Worm (Caenorhabditis elegans): ENCODE measurements around the gene srx-116.

- TF ChIP-seq hmg-1.1 (GFP tag; IDR thresholded peaks at IDR 0.05), result no peak
- TF ChIP-seq fos-1 (tag; optimal IDR thresholded peaks at IDR 0.05), result no peak
- TF ChIP-seq ces-1 (GFP tag; optimal IDR thresholded peaks at IDR 0.05), result no peak
- TF ChIP-seq skn-1 (tag; optimal IDR thresholded peaks at IDR 0.05), result no peak
- TF ChIP-seq zag-1 (tag; optimal IDR thresholded peaks at IDR 0.05), result no peak
- TF ChIP-seq ctbp-1 (GFP tag; IDR thresholded peaks at IDR 0.05), result no peak
- TF ChIP-seq nhr-76 (tag; optimal IDR thresholded peaks at IDR 0.05), result no peak
These were observed 9.1 kb downstream of the srx-116 start, which contains the start of gene frpr-15 for ce11 chrV:12679807-12680206.

Data from whole organism, L4 larva.